Fruit fly (Drosophila melanogaster): ENCODE results near the gene RpL34a.

The RpL34a gene

dm6 chr3R:26081380-26081991 lies 22.4 kb upstream of the RpL34a start:
- TF ChIP-seq Ets98B (GFP tag; IDR thresholded peaks at IDR 0.05) (peak; percentile 70), Snoo (tag; optimal IDR thresholded peaks at IDR 0.05) (peak; percentile 77), CG13204 (GFP tag; optimal IDR thresholded peaks at IDR 0.05) (peak; percentile 34), Pif1A (GFP tag; optimal IDR thresholded peaks at IDR 0.05) (peak; percentile 74), Pif1B (GFP tag; optimal IDR thresholded peaks at IDR 0.05) (peak; percentile 66), CG4496 (GFP tag; IDR thresholded peaks at IDR 0.05) (peak; percentile 64; the same call in 2 of the 3 replicates), CG8159 (tag; optimal IDR thresholded peaks at IDR 0.05) (peak; percentile 83), rn (GFP tag; IDR thresholded peaks at IDR 0.05) (peak; percentile 44; the same call in 1 of the 2 replicates), CG32121 (GFP tag; IDR thresholded peaks at IDR 0.05) (peak; percentile 50; the same call in 1 of the 2 replicates), CG10348 (GFP tag; IDR thresholded peaks at IDR 0.05) (no peak), fd96Ca (GFP tag; IDR thresholded peaks at IDR 0.05) (0 out of 3 replicates have a peak, but pooled peaks have one; percentile 46), EcR (GFP tag; optimal IDR thresholded peaks at IDR 0.05) (no peak), CG12605 (GFP tag; IDR thresholded peaks at IDR 0.05) (peak; percentile 65; the same call in 1 of the 2 replicates), CG8301 (tag; optimal IDR thresholded peaks at IDR 0.05) (peak; percentile 74), CG14655 (GFP tag; optimal IDR thresholded peaks at IDR 0.05) (peak; percentile 78), D1 (tag; optimal IDR thresholded peaks at IDR 0.05) (no peak), gl (tag; optimal IDR thresholded peaks at IDR 0.05) (peak; percentile 50), CG9948 (tag; optimal IDR thresholded peaks at IDR 0.05) (peak; percentile 78), CG17806 (tag; optimal IDR thresholded peaks at IDR 0.05) (peak; percentile 78), CG34367 (tag; optimal IDR thresholded peaks at IDR 0.05) (peak; percentile 68), CG15710 (tag; optimal IDR thresholded peaks at IDR 0.05) (peak; percentile 79)

- TF ChIP-seq Pif1A (GFP tag; optimal IDR thresholded peaks at IDR 0.05) (no peak), fd96Ca (GFP tag; IDR thresholded peaks at IDR 0.05) (no peak), CG12605 (GFP tag; IDR thresholded peaks at IDR 0.05) (no peak), Pif1B (GFP tag; optimal IDR thresholded peaks at IDR 0.05) (peak; percentile 2), CG9948 (tag; optimal IDR thresholded peaks at IDR 0.05) (peak; percentile 50), CG15710 (tag; optimal IDR thresholded peaks at IDR 0.05) (peak; percentile 19), CG10348 (GFP tag; IDR thresholded peaks at IDR 0.05) (no peak), CG4496 (GFP tag; IDR thresholded peaks at IDR 0.05) (no peak), Ets98B (GFP tag; IDR thresholded peaks at IDR 0.05) (no peak), CG17806 (tag; optimal IDR thresholded peaks at IDR 0.05) (peak; percentile 40), rn (GFP tag; IDR thresholded peaks at IDR 0.05) (no peak), CG13204 (GFP tag; optimal IDR thresholded peaks at IDR 0.05) (no peak), Snoo (tag; optimal IDR thresholded peaks at IDR 0.05) (no peak), CG14655 (GFP tag; optimal IDR thresholded peaks at IDR 0.05) (peak; percentile 35), EcR (GFP tag; optimal IDR thresholded peaks at IDR 0.05) (no peak), CG34367 (tag; optimal IDR thresholded peaks at IDR 0.05) (no peak), D1 (tag; optimal IDR thresholded peaks at IDR 0.05) (no peak), CG8159 (tag; optimal IDR thresholded peaks at IDR 0.05) (peak; percentile 67), CG32121 (GFP tag; IDR thresholded peaks at IDR 0.05) (no peak), gl (tag; optimal IDR thresholded peaks at IDR 0.05) (no peak), CG8301 (tag; optimal IDR thresholded peaks at IDR 0.05) (peak; percentile 50)
Observed at dm6 chr3R:26075252-26075651, 16.2 kb upstream of the RpL34a start.

- TF ChIP-seq Snoo (tag; optimal IDR thresholded peaks at IDR 0.05) (peak; percentile 61), CG4496 (GFP tag; IDR thresholded peaks at IDR 0.05) (peak; percentile 92), gl (tag; optimal IDR thresholded peaks at IDR 0.05) (peak; percentile 64), CG10348 (GFP tag; IDR thresholded peaks at IDR 0.05) (no peak), rn (GFP tag; IDR thresholded peaks at IDR 0.05) (peak; percentile 59; the same call in 1 of the 2 replicates), CG34367 (tag; optimal IDR thresholded peaks at IDR 0.05) (peak; percentile 65), Pif1B (GFP tag; optimal IDR thresholded peaks at IDR 0.05) (peak; percentile 80), Pif1A (GFP tag; optimal IDR thresholded peaks at IDR 0.05) (peak; percentile 83), CG14655 (GFP tag; optimal IDR thresholded peaks at IDR 0.05) (peak; percentile 87), CG9948 (tag; optimal IDR thresholded peaks at IDR 0.05) (peak; percentile 79), CG8159 (tag; optimal IDR thresholded peaks at IDR 0.05) (peak; percentile 74), CG13204 (GFP tag; optimal IDR thresholded peaks at IDR 0.05) (peak; percentile 53), EcR (GFP tag; optimal IDR thresholded peaks at IDR 0.05) (no peak), CG15710 (tag; optimal IDR thresholded peaks at IDR 0.05) (peak; percentile 76), CG12605 (GFP tag; IDR thresholded peaks at IDR 0.05) (peak; percentile 80), fd96Ca (GFP tag; IDR thresholded peaks at IDR 0.05) (peak; percentile 83), CG32121 (GFP tag; IDR thresholded peaks at IDR 0.05) (peak; percentile 64), CG8301 (tag; optimal IDR thresholded peaks at IDR 0.05) (peak; percentile 86), CG17806 (tag; optimal IDR thresholded peaks at IDR 0.05) (peak; percentile 82), D1 (tag; optimal IDR thresholded peaks at IDR 0.05) (no peak), Ets98B (GFP tag; IDR thresholded peaks at IDR 0.05) (peak; percentile 85)
Observed at dm6 chr3R:26072477-26072876, 13.4 kb upstream of the RpL34a start.

dm6 chr3R:26068135-26068534 lies 9.1 kb upstream of the RpL34a start:
- no peak for TF ChIP-seq CG12605 (GFP tag; IDR thresholded peaks at IDR 0.05)
- peak; percentile 25 for TF ChIP-seq CG34367 (tag; optimal IDR thresholded peaks at IDR 0.05)
- peak; percentile 15 for TF ChIP-seq Pif1B (GFP tag; optimal IDR thresholded peaks at IDR 0.05)
- peak; percentile 58 for TF ChIP-seq CG14655 (GFP tag; optimal IDR thresholded peaks at IDR 0.05)
- no peak for TF ChIP-seq EcR (GFP tag; optimal IDR thresholded peaks at IDR 0.05)
- peak; percentile 27 for TF ChIP-seq CG8301 (tag; optimal IDR thresholded peaks at IDR 0.05)
- TF ChIP-seq Snoo (tag; optimal IDR thresholded peaks at IDR 0.05) = peak; percentile 12
- TF ChIP-seq CG9948 (tag; optimal IDR thresholded peaks at IDR 0.05) = peak; percentile 40
- TF ChIP-seq CG8159 (tag; optimal IDR thresholded peaks at IDR 0.05) = peak; percentile 60
- TF ChIP-seq CG15710 (tag; optimal IDR thresholded peaks at IDR 0.05) = peak; percentile 39
- TF ChIP-seq CG17806 (tag; optimal IDR thresholded peaks at IDR 0.05) = peak; percentile 43

dm6 chr3R:26064708-26065107 lies 5.6 kb upstream of the RpL34a start:
- no peak for TF ChIP-seq Snoo (tag; optimal IDR thresholded peaks at IDR 0.05)
- peak; percentile 66 for TF ChIP-seq CG13204 (GFP tag; optimal IDR thresholded peaks at IDR 0.05)

Measured in whole organism, pupa.